Fruit fly (Drosophila melanogaster) whole organism, embryonic: ENCODE measurements around the gene CG15418.

Source experiments
- B-H2 ChIP-seq: fragments of 200-800 bp; sonication (Bioruptor generic); optimal IDR thresholded peaks from 2 replicates; lab custom pipeline; 2018; ENCODE audit warnings: missing biosample characterization, mild to moderate bottlenecking, missing genetic modification characterization
- CG10209 ChIP-seq: fragments of 200-800 bp; sonication (Bioruptor generic); optimal IDR thresholded peaks from 3 replicates; lab custom pipeline; 2017; ENCODE audit warnings: missing biosample characterization, mild to moderate bottlenecking, missing genetic modification characterization, missing genetic modification reagents
- CG10543 ChIP-seq: fragments of 200-800 bp; sonication (Bioruptor generic); optimal IDR thresholded peaks from 3 replicates; lab custom pipeline; 2017; ENCODE audit warnings: missing biosample characterization, mild to moderate bottlenecking, missing genetic modification characterization, moderate library complexity
- CG11504 ChIP-seq: fragments of 200-800 bp; sonication (Bioruptor generic); optimal IDR thresholded peaks from 3 replicates; lab custom pipeline; 2019; ENCODE audit warnings: missing biosample characterization, mild to moderate bottlenecking, missing genetic modification characterization, moderate library complexity
- CG11695 ChIP-seq: fragments of 200-800 bp; sonication (Bioruptor generic); IDR thresholded peaks from 3 replicates; pipeline ENCODE4 v1.3.6; 2022; ENCODE audit warnings: missing biosample characterization, missing genetic modification characterization
- CG12071 ChIP-seq: fragments of 200-800 bp; sonication (Bioruptor generic); optimal IDR thresholded peaks from 3 replicates; lab custom pipeline; 2018; ENCODE audit warnings: missing biosample characterization, mild to moderate bottlenecking, missing genetic modification characterization
- CG12104 ChIP-seq: fragments of 200-800 bp; sonication (Bioruptor generic); optimal IDR thresholded peaks from 3 replicates; lab custom pipeline; 2016; ENCODE audit warnings: missing biosample characterization, missing genetic modification characterization
- CG12219 ChIP-seq: fragments of 200-800 bp; sonication (Bioruptor generic); optimal IDR thresholded peaks from 3 replicates; lab custom pipeline; 2018; ENCODE audit warnings: missing biosample characterization, mild to moderate bottlenecking, missing genetic modification characterization
- CG13123 ChIP-seq: fragments of 200-800 bp; sonication (Bioruptor generic); optimal IDR thresholded peaks from 2 replicates; lab custom pipeline; 2016; ENCODE audit warnings: missing biosample characterization, missing genetic modification characterization
- CG14965 ChIP-seq: fragments of 200-800 bp; sonication (Bioruptor generic); optimal IDR thresholded peaks from 2 replicates; lab custom pipeline; 2016; ENCODE audit warnings: missing biosample characterization, missing genetic modification characterization, borderline replicate concordance
- CG15514 ChIP-seq: fragments of 200-800 bp; sonication (Bioruptor generic); optimal IDR thresholded peaks from 3 replicates; lab custom pipeline; 2017; ENCODE audit warnings: missing biosample characterization, missing genetic modification characterization, mild to moderate bottlenecking, moderate library complexity, missing genetic modification reagents
- CG1603 ChIP-seq: fragments of 200-800 bp; sonication (Bioruptor generic); optimal IDR thresholded peaks from 2 replicates; lab custom pipeline; 2019; ENCODE audit warnings: missing biosample characterization, mild to moderate bottlenecking, missing genetic modification characterization, moderate library complexity
- CG16815 ChIP-seq: fragments of 200-800 bp; sonication (Bioruptor generic); optimal IDR thresholded peaks from 3 replicates; lab custom pipeline; 2017; ENCODE audit warnings: missing biosample characterization, mild to moderate bottlenecking, missing genetic modification characterization
- CG17829 ChIP-seq: fragments of 200-800 bp; optimal IDR thresholded peaks from 2 replicates; lab custom pipeline; 2019; ENCODE audit warnings: missing biosample characterization, mild to moderate bottlenecking, missing genetic modification characterization, moderate library complexity
- CG18599 ChIP-seq: fragments of 200-800 bp; sonication (Bioruptor generic); optimal IDR thresholded peaks from 3 replicates; lab custom pipeline; 2017; ENCODE audit warnings: missing biosample characterization, missing genetic modification characterization, mild to moderate bottlenecking, moderate library complexity, missing genetic modification reagents
- CG2129 ChIP-seq: fragments of 200-800 bp; sonication (Bioruptor generic); IDR thresholded peaks from 2 replicates; pipeline ENCODE4 v1.3.6; 2022; ENCODE audit warnings: missing biosample characterization, missing genetic modification characterization; ENCODE audit not compliant: partially characterized antibody
- CG2202 ChIP-seq: fragments of 200-800 bp; sonication (Bioruptor generic); optimal IDR thresholded peaks from 2 replicates; lab custom pipeline; 2018; ENCODE audit warnings: missing biosample characterization, mild to moderate bottlenecking, missing genetic modification characterization
- CG3065 ChIP-seq: fragments of 200-800 bp; sonication (Bioruptor generic); optimal IDR thresholded peaks from 2 replicates; lab custom pipeline; 2016; ENCODE audit warnings: missing biosample characterization, missing genetic modification characterization
- CG32767 ChIP-seq: fragments of 200-800 bp; sonication (Bioruptor generic); IDR thresholded peaks from 2 replicates; pipeline ENCODE4 v1.3.6; 2022; ENCODE audit warnings: missing biosample characterization, missing genetic modification characterization
- CG7372 ChIP-seq: fragments of 200-800 bp; sonication (Bioruptor generic); IDR thresholded peaks from 2 replicates; pipeline ENCODE4 v1.3.6; 2022; ENCODE audit warnings: missing biosample characterization, missing genetic modification characterization
- CG8388 ChIP-seq: fragments of 200-800 bp; sonication (Bioruptor generic); optimal IDR thresholded peaks from 2 replicates; lab custom pipeline; 2019; ENCODE audit warnings: missing biosample characterization, mild to moderate bottlenecking, missing genetic modification characterization, moderate library complexity
- CG8944 ChIP-seq: fragments of 200-800 bp; sonication (Bioruptor generic); optimal IDR thresholded peaks from 3 replicates; lab custom pipeline; 2016; ENCODE audit warnings: missing biosample characterization, missing genetic modification characterization
- CG9727 ChIP-seq: fragments of 200-800 bp; sonication (Bioruptor generic); optimal IDR thresholded peaks from 3 replicates; lab custom pipeline; 2017; ENCODE audit warnings: missing biosample characterization, mild to moderate bottlenecking, missing genetic modification characterization
- ERR ChIP-seq: fragments of 200-800 bp; sonication (Bioruptor generic); optimal IDR thresholded peaks from 2 replicates; lab custom pipeline; 2016; ENCODE audit warnings: missing biosample characterization, missing genetic modification characterization
- H2.0 ChIP-seq: fragments of 200-800 bp; sonication (Bioruptor generic); IDR thresholded peaks from 2 replicates; pipeline ENCODE4 v1.3.6; 2022; ENCODE audit warnings: missing biosample characterization, missing genetic modification characterization
- HLHmδ ChIP-seq: fragments of 200-800 bp; sonication (Bioruptor generic); optimal IDR thresholded peaks from 2 replicates; lab custom pipeline; 2018; ENCODE audit warnings: missing biosample characterization, mild to moderate bottlenecking, missing genetic modification characterization, moderate library complexity
- Hmx ChIP-seq: fragments of 200-800 bp; sonication (Bioruptor generic); optimal IDR thresholded peaks from 2 replicates; lab custom pipeline; 2016; ENCODE audit warnings: missing biosample characterization, missing genetic modification characterization
- Med ChIP-seq: fragments of 200-800 bp; sonication (Bioruptor generic); peaks from one replicate; lab custom pipeline; 2016; ENCODE audit warnings: missing biosample characterization, missing genetic modification characterization, mild to moderate bottlenecking, inconsistent platforms, moderate library complexity
- Meics ChIP-seq: fragments of 200-800 bp; sonication (Bioruptor generic); optimal IDR thresholded peaks from 2 replicates; lab custom pipeline; 2017; ENCODE audit warnings: missing biosample characterization, mild to moderate bottlenecking, missing genetic modification characterization
- Pdp1 ChIP-seq, 2 experiments: fragments of 200-800 bp; sonication (Bioruptor generic); optimal IDR thresholded peaks; 3 replicates each; lab custom pipeline; 2016; ENCODE audit warnings: missing biosample characterization in 2 of 2, missing genetic modification characterization in 2 of 2, mild to moderate bottlenecking in 1 of 2, moderate library complexity in 1 of 2
- bbx ChIP-seq: fragments of 200-800 bp; sonication (Bioruptor generic); IDR thresholded peaks from 2 replicates; pipeline ENCODE4 v1.3.6; 2022; ENCODE audit warnings: missing biosample characterization, missing genetic modification characterization; ENCODE audit not compliant: partially characterized antibody
- bcd ChIP-seq: fragments of 200-800 bp; sonication (Bioruptor generic); optimal IDR thresholded peaks from 2 replicates; lab custom pipeline; 2017; ENCODE audit warnings: missing biosample characterization, mild to moderate bottlenecking, missing genetic modification characterization
- bigmax ChIP-seq: fragments of 200-800 bp; sonication (Bioruptor generic); optimal IDR thresholded peaks from 2 replicates; lab custom pipeline; 2018; ENCODE audit warnings: missing biosample characterization, mild to moderate bottlenecking, missing genetic modification characterization
- bsh ChIP-seq, 2 experiments: fragments of 200-800 bp; sonication (Bioruptor generic); optimal IDR thresholded peaks; 2 replicates each; lab custom pipeline; 2017 to 2018; ENCODE audit warnings: mild to moderate bottlenecking in 2 of 2, missing biosample characterization in 2 of 2, missing genetic modification characterization in 2 of 2, moderate library complexity in 1 of 2
- caup ChIP-seq: fragments of 200-800 bp; sonication (Bioruptor generic); optimal IDR thresholded peaks from 3 replicates; lab custom pipeline; 2017; ENCODE audit warnings: missing biosample characterization, mild to moderate bottlenecking, missing genetic modification characterization, moderate library complexity; ENCODE audit not compliant: severe bottlenecking
- dmrt99B ChIP-seq: fragments of 200-800 bp; sonication (Bioruptor generic); optimal IDR thresholded peaks from 2 replicates; lab custom pipeline; 2018; ENCODE audit warnings: missing biosample characterization, mild to moderate bottlenecking, missing genetic modification characterization, moderate library complexity
- grau ChIP-seq: fragments of 200-800 bp; optimal IDR thresholded peaks from 3 replicates; lab custom pipeline; 2019; ENCODE audit warnings: missing biosample characterization, mild to moderate bottlenecking, missing genetic modification characterization, moderate library complexity
- her ChIP-seq: fragments of 200-800 bp; sonication (Bioruptor generic); optimal IDR thresholded peaks from 2 replicates; lab custom pipeline; 2016; ENCODE audit warnings: missing biosample characterization, missing genetic modification characterization
- hth ChIP-seq: fragments of >200 bp; optimal IDR thresholded peaks from 2 replicates; lab custom pipeline; 2017; ENCODE audit warnings: inconsistent platforms
- lilli ChIP-seq: fragments of 200-800 bp; sonication (Bioruptor generic); optimal IDR thresholded peaks from 3 replicates; lab custom pipeline; 2016; ENCODE audit warnings: missing biosample characterization, missing genetic modification characterization
- maf-S ChIP-seq: fragments of 200-800 bp; sonication (Bioruptor generic); optimal IDR thresholded peaks from 2 replicates; lab custom pipeline; 2016; ENCODE audit warnings: missing biosample characterization, missing genetic modification characterization
- odd ChIP-seq: fragments of 200-800 bp; sonication (Bioruptor generic); optimal IDR thresholded peaks from 2 replicates; lab custom pipeline; 2017; ENCODE audit warnings: missing biosample characterization, mild to moderate bottlenecking, missing genetic modification characterization
- prd ChIP-seq, 3 experiments: fragments of >200 bp in 2 of 3; fragments of 200-800 bp in 1 of 3; sonication (Bioruptor generic) in 1 of 3; optimal IDR thresholded peaks in 2 of 3; IDR thresholded peaks in 1 of 3; 2 replicates in 2 of 3; 3 replicates in 1 of 3; pipeline versions ENCODE4 v1.3.6 to Lab custom; 2017 to 2022; ENCODE audit warnings: missing biosample characterization in 1 of 3, missing genetic modification characterization in 1 of 3
- psq ChIP-seq: fragments of 200-800 bp; sonication (Bioruptor generic); optimal IDR thresholded peaks from 2 replicates; lab custom pipeline; 2017; ENCODE audit warnings: missing biosample characterization, missing genetic modification characterization
- rib ChIP-seq: fragments of 200-800 bp; sonication (Bioruptor generic); IDR thresholded peaks from 2 replicates; pipeline ENCODE4 v1.3.6; 2022; ENCODE audit warnings: missing biosample characterization, missing genetic modification characterization
- row ChIP-seq: fragments of 200-800 bp; sonication (Bioruptor generic); IDR thresholded peaks from 3 replicates; pipeline ENCODE4 v1.3.6; 2022; ENCODE audit warnings: missing biosample characterization, missing genetic modification characterization
- stwl ChIP-seq: fragments of 200-800 bp; sonication (Bioruptor generic); optimal IDR thresholded peaks from 3 replicates; lab custom pipeline; 2018; ENCODE audit warnings: missing biosample characterization, mild to moderate bottlenecking, missing genetic modification characterization, moderate library complexity
- tap ChIP-seq: fragments of 200-800 bp; optimal IDR thresholded peaks from 3 replicates; lab custom pipeline; 2019; ENCODE audit warnings: missing biosample characterization, mild to moderate bottlenecking, missing genetic modification characterization, moderate library complexity
- tgo ChIP-seq: fragments of 200-800 bp; sonication (Bioruptor generic); IDR thresholded peaks from 3 replicates; pipeline ENCODE4 v1.3.6; 2022; ENCODE audit warnings: missing biosample characterization, missing genetic modification characterization

Gene CG15418

dm6 chr2L:3587286-3587685, 34.2 kb downstream of the CG15418 start (continued):
- TF ChIP-seq CG2129, result no peak
- TF ChIP-seq H2.0 (GFP tag; lab: Robert Waterston, UW), result peak; percentile 47; the same call in 1 of the 2 replicates
- no peak for TF ChIP-seq CG12071
- TF ChIP-seq grau (tag; lab: Kevin White, UChicago), result peak; percentile 49
- TF ChIP-seq HLHmδ (GFP tag; lab: Kevin White, UChicago), result no peak
- TF ChIP-seq hth (lab: Kevin White, UChicago), result no peak
- peak; percentile 21 for TF ChIP-seq odd
- TF ChIP-seq CG7372, result no peak
- TF ChIP-seq bbx (GFP tag; lab: Robert Waterston, UW), result no peak
- TF ChIP-seq CG9727, result peak; percentile 53
- peak in 1 of 2 experiments; percentile 80 for TF ChIP-seq bsh (GFP tag; optimal IDR thresholded peaks at IDR 0.05; lab: Kevin White, UChicago)
- peak; percentile 21 for TF ChIP-seq CG18599 (GFP tag; lab: Kevin White, UChicago)
- peak; percentile 25 to 35 for TF ChIP-seq Pdp1 (GFP tag; optimal IDR thresholded peaks at IDR 0.05; lab: Kevin White, UChicago)
- TF ChIP-seq stwl (tag; lab: Kevin White, UChicago), result no peak
- TF ChIP-seq CG1603 (tag; lab: Kevin White, UChicago), result peak; percentile 62
- no peak for TF ChIP-seq CG12104 (GFP tag; lab: Kevin White, UChicago)
- no peak for TF ChIP-seq B-H2 (GFP tag; lab: Kevin White, UChicago)
- TF ChIP-seq CG8944 (GFP tag; lab: Kevin White, UChicago), result peak; percentile 25
- TF ChIP-seq CG15514 (GFP tag; lab: Kevin White, UChicago), result no peak
- TF ChIP-seq tap, result peak; percentile 1
- no peak for TF ChIP-seq ERR (GFP tag; lab: Kevin White, UChicago)
- TF ChIP-seq prd (optimal IDR thresholded peaks at IDR 0.05; lab: Kevin White, UChicago), result no peak
- TF ChIP-seq prd (GFP tag; IDR thresholded peaks at IDR 0.05; lab: Robert Waterston, UW), result peak; percentile 63; the same call in 2 of the 3 replicates
- peak; percentile 13 for TF ChIP-seq dmrt99B (tag; lab: Kevin White, UChicago)
- no peak for TF ChIP-seq CG10543 (GFP tag; lab: Kevin White, UChicago)
- no peak for TF ChIP-seq psq (GFP tag; lab: Kevin White, UChicago)
- TF ChIP-seq maf-S, result no peak
- TF ChIP-seq CG8388 (GFP tag; lab: Kevin White, UChicago), result peak; percentile 47
- no peak for TF ChIP-seq rib (GFP tag; lab: Robert Waterston, UW)
- TF ChIP-seq CG11695 (GFP tag; lab: Robert Waterston, UW), result peak; percentile 53; the same call in 1 of the 3 replicates
- TF ChIP-seq CG14965 (GFP tag; lab: Kevin White, UChicago), result no peak
- TF ChIP-seq Med (GFP tag; lab: Kevin White, UChicago), result peak; percentile 69
- peak; percentile 36 for TF ChIP-seq CG16815
- TF ChIP-seq CG32767 (GFP tag; lab: Robert Waterston, UW), result 0 out of 2 replicates have a peak, but pooled peaks have one; percentile 41
- TF ChIP-seq caup (GFP tag; lab: Kevin White, UChicago), result no peak
- peak; percentile 20 for TF ChIP-seq lilli (GFP tag; lab: Kevin White, UChicago)
- TF ChIP-seq CG13123 (GFP tag; lab: Kevin White, UChicago), result no peak
- no peak; the same call in 2 of the 3 replicates for TF ChIP-seq tgo (GFP tag; lab: Robert Waterston, UW)
- TF ChIP-seq CG17829 (tag; lab: Kevin White, UChicago), result peak; percentile 57
- TF ChIP-seq Meics (GFP tag; lab: Kevin White, UChicago), result no peak
- no peak for TF ChIP-seq CG3065 (GFP tag; lab: Kevin White, UChicago)
- TF ChIP-seq Hmx (GFP tag; lab: Kevin White, UChicago), result no peak
- TF ChIP-seq her, result no peak
- peak; percentile 64 for TF ChIP-seq row (GFP tag; lab: Robert Waterston, UW)
- no peak for TF ChIP-seq bigmax (GFP tag; lab: Kevin White, UChicago)
- TF ChIP-seq CG12219, result no peak
- peak; percentile 20 for TF ChIP-seq bcd (GFP tag; lab: Kevin White, UChicago)
- peak; percentile 38 for TF ChIP-seq CG11504 (tag; lab: Kevin White, UChicago)
- peak; percentile 35 for TF ChIP-seq CG10209
- peak; percentile 39 for TF ChIP-seq CG2202 (tag; lab: Kevin White, UChicago)
